Fruit fly (Drosophila melanogaster): ENCODE measurements around the gene CG13138.

CG13138 gene

dm6 chr2L:10277362-10277761 is 24.5 kb downstream of the CG13138 start:
- TF ChIP-seq Dll (optimal IDR thresholded peaks at IDR 0.05) (no peak), usp (GFP tag; optimal IDR thresholded peaks at IDR 0.05) (no peak), pan (optimal IDR thresholded peaks at IDR 0.05) (no peak), psq (optimal IDR thresholded peaks at IDR 0.05) (no peak), EcR (GFP tag; optimal IDR thresholded peaks at IDR 0.05) (no peak), CG8478 (optimal IDR thresholded peaks at IDR 0.05) (no peak)

DNA sequence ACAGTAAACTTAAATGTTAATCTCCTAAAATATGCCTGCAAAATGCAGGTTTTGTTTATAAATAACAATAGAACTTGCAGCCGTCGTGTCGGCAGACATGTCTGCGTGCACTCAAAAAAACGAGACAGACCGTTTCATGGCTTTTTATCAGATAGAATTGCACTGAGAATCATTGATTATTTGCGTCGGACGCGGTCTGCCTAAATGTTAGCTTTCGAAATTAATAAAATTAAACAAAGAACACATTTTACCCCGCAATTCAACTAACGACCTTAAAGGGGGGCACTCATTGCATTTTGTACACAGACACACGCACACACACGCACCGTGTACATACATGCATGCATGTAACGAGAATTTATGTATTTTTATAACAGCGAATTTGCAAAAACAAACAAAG is 25.0 kb downstream of the CG13138 start:
- TF ChIP-seq Dll (optimal IDR thresholded peaks at IDR 0.05) (no peak), pan (optimal IDR thresholded peaks at IDR 0.05) (no peak), CG8478 (optimal IDR thresholded peaks at IDR 0.05) (no peak), usp (GFP tag; optimal IDR thresholded peaks at IDR 0.05) (no peak), psq (optimal IDR thresholded peaks at IDR 0.05) (no peak), EcR (GFP tag; optimal IDR thresholded peaks at IDR 0.05) (no peak)

- TF ChIP-seq Dll (optimal IDR thresholded peaks at IDR 0.05) = no peak
Measured at dm6 chr2L:10276436-10276835, 25.4 kb downstream of the CG13138 start.

dm6 chr2L:10272224-10272623 is 29.6 kb downstream of the CG13138 start, which contains the start of gene trk:
trk (minus strand) TSS chr2L:10272324.
- no peak for TF ChIP-seq psq (optimal IDR thresholded peaks at IDR 0.05)

dm6 chr2L:10269854-10270253 is 32.0 kb downstream of the CG13138 start, which contains the start of gene Mulk:
Mulk (plus strand) TSS chr2L:10270051.
- no peak for TF ChIP-seq Dll (optimal IDR thresholded peaks at IDR 0.05)
- TF ChIP-seq usp (GFP tag; optimal IDR thresholded peaks at IDR 0.05) = no peak
- TF ChIP-seq CG8478 (optimal IDR thresholded peaks at IDR 0.05) = no peak
- TF ChIP-seq EcR (GFP tag; optimal IDR thresholded peaks at IDR 0.05) = no peak
- no peak for TF ChIP-seq pan (optimal IDR thresholded peaks at IDR 0.05)
- no peak for TF ChIP-seq psq (optimal IDR thresholded peaks at IDR 0.05)

- TF ChIP-seq Dll (optimal IDR thresholded peaks at IDR 0.05) (no peak), EcR (GFP tag; optimal IDR thresholded peaks at IDR 0.05) (no peak), usp (GFP tag; optimal IDR thresholded peaks at IDR 0.05) (no peak), psq (optimal IDR thresholded peaks at IDR 0.05) (no peak), CG8478 (optimal IDR thresholded peaks at IDR 0.05) (no peak), pan (optimal IDR thresholded peaks at IDR 0.05) (no peak)
Measured at dm6 chr2L:10268688-10269087, 33.1 kb downstream of the CG13138 start, which contains the start of gene CG4957. CG4957 (plus strand) TSS chr2L:10268872.

DNA sequence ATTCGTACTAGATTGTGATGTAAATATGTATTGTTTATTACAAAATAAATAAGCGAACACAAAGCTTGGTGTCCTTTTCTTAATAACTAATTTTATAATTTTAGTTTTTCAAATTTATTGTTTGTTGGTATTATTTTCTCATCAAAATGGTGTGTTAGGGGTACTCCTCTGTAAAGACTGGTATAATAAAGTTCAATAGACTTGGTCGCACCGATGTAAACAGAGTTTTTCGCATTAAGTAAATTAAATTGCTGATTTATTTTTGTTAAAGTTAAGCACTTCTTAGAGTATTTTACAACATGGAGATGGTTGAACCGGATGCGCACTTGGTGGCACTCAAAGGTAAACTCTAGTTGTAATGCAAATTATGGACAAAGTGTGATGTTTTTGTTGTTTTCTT is 35.3 kb downstream of the CG13138 start, which contains the start of gene CG4953:
CG4953 (plus strand) TSS at position 193 of the 400 bp plus-strand sequence.
- TF ChIP-seq EcR (GFP tag; optimal IDR thresholded peaks at IDR 0.05) (no peak), pan (optimal IDR thresholded peaks at IDR 0.05) (no peak), usp (GFP tag; optimal IDR thresholded peaks at IDR 0.05) (no peak), Dll (optimal IDR thresholded peaks at IDR 0.05) (no peak), psq (optimal IDR thresholded peaks at IDR 0.05) (no peak), CG8478 (optimal IDR thresholded peaks at IDR 0.05) (no peak)

- TF ChIP-seq psq (optimal IDR thresholded peaks at IDR 0.05) (no peak), usp (GFP tag; optimal IDR thresholded peaks at IDR 0.05) (no peak), EcR (GFP tag; optimal IDR thresholded peaks at IDR 0.05) (no peak), Dll (optimal IDR thresholded peaks at IDR 0.05) (no peak)
Measured at dm6 chr2L:10265129-10265528, 36.7 kb downstream of the CG13138 start, which contains the start of gene Mob3. Mob3 (plus strand) TSS chr2L:10265336.

DNA sequence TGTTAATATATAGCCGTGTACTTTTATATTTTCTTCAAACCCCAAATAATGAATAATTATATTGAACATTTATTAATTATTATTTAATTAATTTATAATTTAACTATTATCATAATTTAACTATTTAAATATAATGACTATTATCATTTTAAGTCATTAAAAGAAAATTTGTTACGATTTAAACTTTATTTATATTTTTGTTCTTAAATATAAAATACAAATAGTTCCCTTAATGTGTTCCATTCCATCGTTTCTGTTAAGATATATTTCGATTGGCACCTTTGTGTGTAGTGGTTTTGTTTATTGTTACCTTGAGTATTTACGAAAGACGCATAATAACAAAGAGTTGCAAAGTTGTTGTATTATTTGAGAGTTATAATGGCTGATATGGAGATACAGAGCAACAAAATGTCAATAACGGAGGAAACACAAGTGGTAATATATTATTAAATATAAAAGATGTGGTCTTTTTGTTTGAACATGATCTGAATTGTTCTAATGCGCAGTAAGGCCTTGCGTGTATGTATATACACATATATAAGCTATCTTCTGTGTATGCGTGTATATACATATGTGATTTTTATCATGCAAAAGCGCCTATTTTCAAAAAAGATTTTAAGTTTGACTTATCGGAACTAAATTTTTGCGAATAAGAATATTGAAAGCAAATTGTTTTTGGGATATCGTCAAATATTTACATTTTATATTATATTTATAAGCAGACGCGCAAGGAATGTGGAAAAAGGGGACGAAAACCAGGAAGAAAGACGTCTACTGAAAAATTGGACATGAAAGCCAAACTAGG is 37.8 kb downstream of the CG13138 start, which contains the start of gene REPTOR-BP:
REPTOR-BP (plus strand) TSS at position 296 of the 805 bp plus-strand sequence.
- TF ChIP-seq CG8478 (optimal IDR thresholded peaks at IDR 0.05) (no peak), usp (GFP tag; optimal IDR thresholded peaks at IDR 0.05) (no peak), EcR (GFP tag; optimal IDR thresholded peaks at IDR 0.05) (no peak), pan (optimal IDR thresholded peaks at IDR 0.05) (no peak)

DNA sequence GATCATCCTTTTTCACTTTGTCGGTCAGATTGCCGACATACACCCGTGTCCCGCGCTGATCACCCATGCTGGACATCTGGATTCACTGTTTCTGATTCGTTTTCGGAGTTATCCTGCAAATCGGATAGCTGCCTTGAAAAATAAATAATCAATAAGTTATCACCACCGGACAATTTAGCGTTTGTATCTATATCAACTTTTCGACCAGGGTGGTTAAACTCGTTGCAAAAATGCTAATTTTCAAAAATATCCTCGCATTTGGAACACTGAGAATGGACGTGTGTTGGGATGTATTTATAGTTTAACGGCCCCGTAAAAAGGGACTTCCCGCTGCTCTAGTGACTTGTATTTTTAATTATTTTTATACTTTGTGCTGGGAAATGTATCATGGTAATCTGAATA is 38.5 kb downstream of the CG13138 start, which contains the start of gene Rsf1:
Rsf1 (minus strand) TSS at position 212 of the 402 bp plus-strand sequence.
- TF ChIP-seq Dll (optimal IDR thresholded peaks at IDR 0.05) = no peak

DNA sequence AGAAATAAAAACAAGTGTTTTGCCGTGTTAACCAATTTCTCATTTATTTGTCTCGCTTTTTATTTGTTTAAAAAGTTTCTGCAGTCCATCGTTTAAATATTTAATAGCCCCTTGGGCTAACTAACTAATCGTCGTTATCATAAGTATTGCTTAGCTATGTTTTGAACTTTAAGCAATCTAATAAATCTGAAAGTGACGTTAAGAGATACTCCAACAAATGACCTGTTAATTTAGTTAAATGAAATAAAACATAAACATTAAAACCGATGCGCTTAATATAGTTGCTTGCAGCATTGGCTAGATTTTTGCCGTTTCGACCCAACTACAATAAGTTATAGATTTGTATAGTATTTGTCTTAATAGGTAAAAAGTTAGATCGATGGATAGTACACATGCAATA is 40.0 kb downstream of the CG13138 start:
- TF ChIP-seq CG8478 (optimal IDR thresholded peaks at IDR 0.05) (no peak), psq (optimal IDR thresholded peaks at IDR 0.05) (no peak), EcR (GFP tag; optimal IDR thresholded peaks at IDR 0.05) (no peak), Dll (optimal IDR thresholded peaks at IDR 0.05) (no peak), pan (optimal IDR thresholded peaks at IDR 0.05) (no peak), usp (GFP tag; optimal IDR thresholded peaks at IDR 0.05) (no peak)

dm6 chr2L:10260750-10261493 is 40.9 kb downstream of the CG13138 start, which contains the start of gene Pten:
Pten (minus strand) TSS chr2L:10261049.
- TF ChIP-seq Dll (optimal IDR thresholded peaks at IDR 0.05) (no peak), usp (GFP tag; optimal IDR thresholded peaks at IDR 0.05) (no peak), EcR (GFP tag; optimal IDR thresholded peaks at IDR 0.05) (no peak), CG8478 (optimal IDR thresholded peaks at IDR 0.05) (no peak), psq (optimal IDR thresholded peaks at IDR 0.05) (no peak), pan (optimal IDR thresholded peaks at IDR 0.05) (no peak)
